Worm (Caenorhabditis elegans): ENCODE data around the gene sel-2.
A peak's percentile ranks its signal among the peaks of the same experiment; 100 is the strongest.

The sel-2 gene

ce11 chrIII:4649363-4649768 is 37.2 kb upstream of the sel-2 start (continued):
- no peak for TF ChIP-seq T26A5.8 (tag; optimal IDR thresholded peaks at IDR 0.05)
- TF ChIP-seq dpff-1 (tag; optimal IDR thresholded peaks at IDR 0.05) = no peak
- TF ChIP-seq ztf-22 (GFP tag; optimal IDR thresholded peaks at IDR 0.05) = peak; percentile 97
- TF ChIP-seq nhr-120 (GFP tag; IDR thresholded peaks at IDR 0.05) = no peak
- TF ChIP-seq egl-18 (GFP tag; IDR thresholded peaks at IDR 0.05) = no peak
- TF ChIP-seq fkh-3 (tag; optimal IDR thresholded peaks at IDR 0.05) = no peak
- TF ChIP-seq K12H6.12 (tag; optimal IDR thresholded peaks at IDR 0.05) = peak; percentile 94
- TF ChIP-seq hlh-26 (GFP tag; conservative IDR thresholded peaks at IDR 0.05) = no peak
- TF ChIP-seq akir-1 (GFP tag; optimal IDR thresholded peaks at IDR 0.05) = no peak
- TF ChIP-seq atf-7 (tag; optimal IDR thresholded peaks at IDR 0.05) = peak; percentile 96
- TF ChIP-seq F49E8.2 (tag; optimal IDR thresholded peaks at IDR 0.05; ENCODE audit: insufficient read depth) = no peak
- no peak for TF ChIP-seq lag-1 (GFP tag; IDR thresholded peaks at IDR 0.05)
- TF ChIP-seq let-526 (GFP tag; IDR thresholded peaks at IDR 0.05) = 0 out of 2 replicates have a peak, but pooled peaks have one; percentile 30
- peak; percentile 32 for TF ChIP-seq gei-17 (GFP tag; optimal IDR thresholded peaks at IDR 0.05)
- 0 out of 2 replicates have a peak, but pooled peaks have one; percentile 12 for TF ChIP-seq hmg-20 (GFP tag; IDR thresholded peaks at IDR 0.05)
- no peak for TF ChIP-seq bed-2 (GFP tag; IDR thresholded peaks at IDR 0.05)
- TF ChIP-seq nhr-27 (tag; optimal IDR thresholded peaks at IDR 0.05) = peak; percentile 50
- peak; percentile 61 for TF ChIP-seq pha-4 (tag; optimal IDR thresholded peaks at IDR 0.05)
- peak; percentile 74 for TF ChIP-seq dox-1 (GFP tag; IDR thresholded peaks at IDR 0.05)
- TF ChIP-seq madf-10 (tag; optimal IDR thresholded peaks at IDR 0.05) = peak; percentile 91
- TF ChIP-seq bed-1 (GFP tag; IDR thresholded peaks at IDR 0.05) = no peak
- TF ChIP-seq ceh-79 (tag; optimal IDR thresholded peaks at IDR 0.05) = no peak
- TF ChIP-seq xnd-1 (tag; optimal IDR thresholded peaks at IDR 0.05) = no peak
- TF ChIP-seq snpc-3.4 (tag; optimal IDR thresholded peaks at IDR 0.05) = no peak
- peak; percentile 93 for TF ChIP-seq nfyb-1 (GFP tag; IDR thresholded peaks at IDR 0.05)
- no peak for TF ChIP-seq zim-3 (tag; optimal IDR thresholded peaks at IDR 0.05)
- no peak for TF ChIP-seq T07F8.4 (tag; optimal IDR thresholded peaks at IDR 0.05)
- peak; percentile 95 for TF ChIP-seq somi-1 (GFP tag; optimal IDR thresholded peaks at IDR 0.05)
- TF ChIP-seq F10E7.11 (tag; optimal IDR thresholded peaks at IDR 0.05) = no peak
- peak; percentile 65 for TF ChIP-seq ztf-18 (tag; optimal IDR thresholded peaks at IDR 0.05)

- TF ChIP-seq lsl-1 (GFP tag; optimal IDR thresholded peaks at IDR 0.05) (no peak), nhr-80 (tag; optimal IDR thresholded peaks at IDR 0.05) (peak; percentile 44), unc-62 (GFP tag; optimal IDR thresholded peaks at IDR 0.05) (peak; percentile 73), cebp-1 (GFP tag; IDR thresholded peaks at IDR 0.05) (peak; percentile 46; the same call in 1 of the 2 replicates), cebp-1 (tag; optimal IDR thresholded peaks at IDR 0.05) (no peak)
Observed at ce11 chrIII:4647878-4648277, 35.7 kb upstream of the sel-2 start, which contains the start of gene T23F11.6. Gene T23F11.6 (minus strand): TSS chrIII:4647922.

DNA sequence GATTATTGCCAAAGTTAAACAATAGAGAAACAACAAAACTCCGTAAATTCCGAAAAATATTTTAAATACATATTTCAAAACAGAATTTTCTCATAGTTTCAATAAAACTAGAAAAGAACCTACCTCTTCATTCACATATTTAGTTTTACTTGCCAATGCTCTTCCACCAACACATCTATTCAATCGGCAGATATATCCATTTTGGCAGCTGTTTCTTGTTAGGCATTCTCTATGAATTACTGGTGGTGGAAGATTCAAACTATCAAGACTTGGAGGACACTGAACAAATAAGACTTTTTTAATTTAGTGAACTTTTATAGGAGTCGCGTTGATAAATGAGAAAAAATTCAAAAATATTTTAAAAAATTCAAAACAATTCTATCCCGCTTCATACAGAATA is 35.2 kb upstream of the sel-2 start:
- TF ChIP-seq gei-17 (GFP tag; optimal IDR thresholded peaks at IDR 0.05) = no peak
- no peak for TF ChIP-seq F52B5.7 (tag; optimal IDR thresholded peaks at IDR 0.05)
- TF ChIP-seq sea-2 (GFP tag; IDR thresholded peaks at IDR 0.05) = no peak
- TF ChIP-seq madf-3 (GFP tag; IDR thresholded peaks at IDR 0.05) = no peak
- TF ChIP-seq Y95B8A.8 (GFP tag; IDR thresholded peaks at IDR 0.05) = no peak
- TF ChIP-seq ceh-40 (GFP tag; IDR thresholded peaks at IDR 0.05) = no peak
- no peak for TF ChIP-seq snpc-1.3 (tag; optimal IDR thresholded peaks at IDR 0.05; ENCODE audit: insufficient read depth)
- no peak for TF ChIP-seq ztf-25 (GFP tag; IDR thresholded peaks at IDR 0.05)
- no peak for TF ChIP-seq lir-1 (GFP tag; conservative IDR thresholded peaks at IDR 0.05)
- no peak for TF ChIP-seq ztf-28 (GFP tag; IDR thresholded peaks at IDR 0.05)
- TF ChIP-seq die-1 (tag; optimal IDR thresholded peaks at IDR 0.05) = no peak
- no peak for TF ChIP-seq lin-40 (tag; optimal IDR thresholded peaks at IDR 0.05)
- no peak for TF ChIP-seq lin-35 (GFP tag; optimal IDR thresholded peaks at IDR 0.05)
- TF ChIP-seq dpff-1 (tag; optimal IDR thresholded peaks at IDR 0.05) = no peak
- no peak for TF ChIP-seq mel-28 (tag; optimal IDR thresholded peaks at IDR 0.05; ENCODE audit: borderline replicate concordance)
